Fruit fly (Drosophila melanogaster): ENCODE data around the gene CG12071.

DNA sequence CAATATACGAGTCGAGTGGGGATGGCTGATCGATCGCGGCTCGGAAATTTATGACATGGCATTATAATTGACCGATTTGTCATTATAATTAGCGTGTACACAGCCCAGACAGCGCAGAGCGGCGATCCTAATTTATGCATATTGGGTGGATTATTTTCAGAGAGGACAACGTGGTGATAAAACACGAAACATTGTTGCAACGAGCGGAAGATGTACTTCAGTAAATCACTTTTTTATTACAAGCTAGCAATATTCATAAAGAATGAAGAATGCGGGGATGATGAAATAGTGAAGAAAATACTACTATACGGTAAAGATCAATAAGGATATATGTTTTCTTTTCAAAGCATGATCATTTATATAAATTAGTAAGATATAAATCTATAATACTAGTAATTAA lies 36.4 kb downstream of the CG12071 start:
- TF ChIP-seq psq (GFP tag; optimal IDR thresholded peaks at IDR 0.05): no peak
- no peak for TF ChIP-seq toy (GFP tag; IDR thresholded peaks at IDR 0.05)
- no peak for TF ChIP-seq Gsc (GFP tag; IDR thresholded peaks at IDR 0.05)
- no peak for TF ChIP-seq CG4617 (GFP tag; optimal IDR thresholded peaks at IDR 0.05; ENCODE audit: borderline replicate concordance)
- no peak for TF ChIP-seq CG10321 (GFP tag; IDR thresholded peaks at IDR 0.05)
- no peak for TF ChIP-seq CG2202 (tag; optimal IDR thresholded peaks at IDR 0.05)
- no peak for TF ChIP-seq CG13296 (GFP tag; optimal IDR thresholded peaks at IDR 0.05)
- TF ChIP-seq Eip74EF (GFP tag; optimal IDR thresholded peaks at IDR 0.05): no peak
- TF ChIP-seq vnd (GFP tag; IDR thresholded peaks at IDR 0.05; ENCODE audit: partially characterized antibody): no peak
- no peak for TF ChIP-seq CG17912 (GFP tag; optimal IDR thresholded peaks at IDR 0.05)
- no peak for TF ChIP-seq Dip2 (GFP tag; IDR thresholded peaks at IDR 0.05)
- no peak for TF ChIP-seq E2f2 (GFP tag; IDR thresholded peaks at IDR 0.05)
- TF ChIP-seq Max (GFP tag; optimal IDR thresholded peaks at IDR 0.05): no peak
